Worm (Caenorhabditis elegans): Measurements from ENCODE around the gene sax-2.
"Not testable (repeated sequence)": the region's sequence is repeated elsewhere in the genome, so short reads cannot be mapped to it uniquely, and the experiment has no call there.

sax-2 gene

DNA sequence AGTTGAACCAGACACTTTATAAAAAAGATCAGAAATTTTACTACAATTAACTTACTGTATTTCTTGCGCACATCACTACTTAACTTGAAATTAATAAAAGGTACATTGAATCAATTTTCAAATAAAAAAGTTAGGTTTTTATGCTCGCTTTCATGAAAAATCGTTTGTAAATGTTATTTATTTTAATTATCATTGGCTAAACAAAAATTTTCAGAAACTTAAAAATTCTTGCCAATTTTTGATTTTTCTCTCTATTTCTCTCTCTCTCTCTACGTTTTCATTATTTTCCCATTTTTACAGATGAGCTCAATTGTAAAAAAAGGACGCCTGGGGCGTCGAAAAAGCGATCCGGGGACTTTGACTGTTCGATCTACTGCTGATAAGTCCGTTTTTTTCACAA is at the start of gene sax-2:
sax-2 (plus strand) TSS at position 301 of the 400 bp plus-strand sequence.
- TF ChIP-seq unc-62 (GFP tag; optimal IDR thresholded peaks at IDR 0.05): no peak

DNA sequence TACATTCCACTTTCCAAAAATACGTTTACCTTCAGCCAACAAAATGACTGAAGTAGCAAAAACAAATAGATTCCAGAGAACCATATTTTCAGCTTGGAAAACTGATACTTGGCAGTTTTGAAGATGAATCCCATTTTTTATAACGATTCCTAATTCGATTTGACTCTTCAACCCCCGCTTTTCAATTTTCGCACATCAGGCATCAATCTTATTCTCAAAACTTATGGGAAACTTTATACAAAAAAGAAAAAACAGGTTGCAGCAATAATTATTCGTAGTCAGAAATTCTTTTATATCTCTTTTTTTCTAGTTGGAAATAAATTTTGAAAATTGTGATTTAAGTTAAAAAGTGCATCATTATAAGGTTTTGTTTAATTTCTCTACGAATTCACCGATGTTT is 47.7 kb upstream of the sax-2 start, which contains the start of gene C45G9.10:
C45G9.10 (minus strand) TSS at position 101 of the 400 bp plus-strand sequence.
- TF ChIP-seq unc-62 (GFP tag; optimal IDR thresholded peaks at IDR 0.05): no peak

DNA sequence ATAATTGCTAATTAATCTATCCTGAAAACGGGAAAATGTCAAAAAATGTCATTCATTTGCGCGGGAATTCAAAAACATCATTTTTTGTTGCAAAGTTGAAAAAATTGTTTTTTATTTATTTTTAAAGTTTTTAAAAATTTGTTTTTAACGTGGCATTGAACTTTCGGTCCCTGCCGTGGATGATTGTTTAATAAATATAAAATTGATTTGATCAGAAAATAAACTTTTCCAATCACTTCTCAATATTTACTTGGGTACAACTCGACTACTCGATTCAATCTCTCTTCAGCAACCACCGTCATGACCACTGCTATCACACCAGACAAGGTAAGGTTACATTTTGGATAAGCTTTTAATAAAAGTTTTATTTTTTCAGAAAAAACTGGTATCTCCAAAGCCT is 47.1 kb upstream of the sax-2 start, which contains the start of gene C45G9.4:
C45G9.4 (plus strand) TSS at position 301 of the 400 bp plus-strand sequence.
- not testable (repeated sequence) for TF ChIP-seq unc-62 (GFP tag; optimal IDR thresholded peaks at IDR 0.05)

DNA sequence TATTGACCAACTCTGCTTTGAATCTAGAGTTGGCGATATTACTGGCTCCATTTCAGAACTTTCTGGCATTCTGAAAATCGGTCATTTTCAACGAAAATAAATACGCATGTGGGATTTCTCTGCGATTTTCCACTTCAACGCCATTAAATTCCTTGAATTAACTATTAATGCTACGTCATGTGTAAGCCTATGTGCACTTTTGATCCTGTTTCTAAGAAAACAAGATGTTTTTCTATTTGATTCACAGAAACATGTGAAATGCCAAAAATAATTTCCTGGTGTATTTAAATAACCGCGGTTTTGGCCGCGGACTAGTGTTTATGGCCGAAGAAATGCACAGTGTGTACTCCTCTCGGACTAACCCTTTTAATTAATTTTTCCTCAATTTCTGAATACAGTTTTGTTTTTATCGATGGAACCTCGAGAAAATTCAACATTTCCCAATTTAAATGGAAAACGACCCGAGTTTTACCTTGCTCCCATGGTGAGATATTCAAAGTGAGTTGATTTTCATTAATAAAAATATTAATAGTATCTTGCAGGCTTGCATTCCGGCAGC is 40.7 kb upstream of the sax-2 start, which contains the start of the genes C45G9.11 and C45G9.2:
C45G9.11 (minus strand) TSS at position 51 of the 559 bp plus-strand sequence.
C45G9.2 (plus strand) TSS at position 392 of the 559 bp plus-strand sequence.
- no peak for TF ChIP-seq unc-62 (GFP tag; optimal IDR thresholded peaks at IDR 0.05)

DNA sequence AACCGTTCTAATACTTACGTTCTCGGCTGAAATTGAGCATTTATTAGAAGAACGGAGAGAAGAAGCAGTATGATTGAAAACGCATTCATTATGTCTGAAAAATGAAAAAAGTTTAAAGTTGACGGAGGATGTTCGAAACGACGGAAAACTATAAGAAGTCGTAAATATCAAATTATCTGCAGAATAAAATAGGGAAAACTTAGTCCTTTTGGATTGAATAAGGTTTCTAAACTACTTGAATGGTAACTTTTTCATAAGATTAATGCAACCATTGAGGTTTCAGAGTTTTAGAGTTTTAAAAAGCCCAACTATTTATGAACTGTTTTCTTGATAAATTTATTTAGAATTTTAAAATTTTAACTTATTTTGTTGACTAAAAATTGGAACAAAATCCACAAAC is 38.0 kb upstream of the sax-2 start, which contains the start of gene C45G9.12:
C45G9.12 (minus strand) TSS at position 101 of the 400 bp plus-strand sequence.
- TF ChIP-seq unc-62 (GFP tag; optimal IDR thresholded peaks at IDR 0.05): no peak

DNA sequence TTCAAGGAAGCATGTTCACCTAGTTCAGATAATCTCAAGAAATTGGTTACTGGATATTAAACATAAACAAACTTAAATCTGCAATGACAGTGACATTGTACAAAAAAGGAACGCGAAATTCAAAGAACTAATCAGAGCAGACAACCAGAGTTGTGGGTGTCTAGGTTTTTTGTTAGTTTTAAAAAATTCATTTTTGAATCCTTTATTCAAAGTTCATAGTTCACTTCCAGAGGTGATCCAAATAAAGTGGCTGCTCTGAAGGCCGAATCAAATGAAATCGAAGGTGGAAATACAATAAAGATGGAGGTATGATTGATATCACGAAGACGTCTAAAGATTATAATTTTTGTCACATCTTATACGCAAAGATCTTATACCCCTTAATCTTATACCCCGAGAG is 35.1 kb upstream of the sax-2 start, which contains the start of gene ttbk-6:
ttbk-6 (plus strand) TSS at position 301 of the 400 bp plus-strand sequence.
- no peak for TF ChIP-seq unc-62 (GFP tag; optimal IDR thresholded peaks at IDR 0.05)

DNA sequence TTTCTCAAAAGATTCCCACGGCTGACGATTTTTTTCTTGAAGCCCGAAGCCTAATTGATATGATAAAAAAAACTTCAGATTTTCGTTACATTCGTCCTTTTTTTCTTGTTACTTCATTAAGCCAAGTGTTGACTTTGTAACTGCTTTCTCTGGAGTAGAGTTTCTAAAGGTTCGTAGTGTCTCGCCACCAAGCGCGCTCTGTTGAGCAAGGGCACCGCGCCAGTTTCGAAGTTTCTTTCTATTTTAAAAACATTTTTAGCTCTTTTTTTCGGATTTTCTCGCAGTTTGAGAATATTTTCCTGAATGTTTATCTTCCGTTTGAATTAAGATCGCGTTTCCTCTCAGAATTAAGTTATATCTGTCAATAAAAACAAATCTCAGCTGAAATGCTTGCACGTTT is 32.9 kb upstream of the sax-2 start:
- TF ChIP-seq unc-62 (GFP tag; optimal IDR thresholded peaks at IDR 0.05): no peak

DNA sequence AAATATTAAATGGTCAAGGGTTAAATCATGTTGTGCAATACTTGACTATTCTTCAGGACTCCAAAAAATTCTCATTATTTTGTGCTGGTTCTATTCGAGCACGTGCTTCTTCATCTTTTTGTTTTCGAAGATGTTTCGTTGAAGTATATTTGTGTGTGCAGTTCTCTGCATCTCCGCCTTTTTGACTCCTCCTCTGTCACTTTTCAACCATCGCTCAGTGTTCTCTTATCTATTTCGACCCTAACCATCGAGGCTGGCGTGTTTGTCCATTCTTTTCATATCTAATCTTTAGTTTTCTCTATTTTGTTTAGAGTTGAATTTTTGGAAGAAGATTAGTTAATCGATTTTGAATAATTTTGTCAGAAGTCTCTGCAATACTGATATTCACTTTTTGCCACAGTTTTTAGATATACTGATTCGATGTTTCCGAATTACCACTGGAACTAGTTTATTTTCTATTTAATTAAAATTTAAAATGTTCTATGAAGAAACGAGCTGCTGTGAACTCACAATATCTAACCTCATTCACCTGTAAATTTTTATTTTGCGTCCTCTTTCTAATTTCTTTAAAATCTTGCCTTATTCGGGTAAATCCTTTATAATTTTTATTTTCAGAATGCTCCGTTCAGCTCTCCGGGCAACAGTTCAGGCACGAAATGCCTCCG is 32.2 kb upstream of the sax-2 start, which contains the start of gene alh-1:
alh-1 (plus strand) TSS at position 615 of the 665 bp plus-strand sequence.
- no peak for TF ChIP-seq unc-62 (GFP tag; optimal IDR thresholded peaks at IDR 0.05)

DNA sequence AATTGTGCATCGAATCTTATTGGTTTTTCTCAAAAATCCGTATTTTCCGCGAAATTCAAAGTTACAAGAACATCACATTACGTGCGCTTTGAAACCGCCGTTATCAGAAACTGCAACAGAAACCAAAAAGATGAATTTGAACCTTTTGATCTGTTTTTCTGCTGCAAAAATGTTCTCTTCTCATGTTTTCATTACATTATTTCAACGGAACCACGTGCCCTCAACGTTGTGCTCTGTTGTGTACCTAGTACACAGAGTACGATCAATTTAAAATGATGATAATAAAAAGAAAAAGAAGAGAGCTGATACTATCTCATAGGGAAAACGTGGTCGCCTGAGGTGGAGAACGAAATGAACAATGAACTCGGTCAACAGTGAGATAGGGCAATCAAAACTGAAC is 31.4 kb upstream of the sax-2 start:
- no peak for TF ChIP-seq unc-62 (GFP tag; optimal IDR thresholded peaks at IDR 0.05)

DNA sequence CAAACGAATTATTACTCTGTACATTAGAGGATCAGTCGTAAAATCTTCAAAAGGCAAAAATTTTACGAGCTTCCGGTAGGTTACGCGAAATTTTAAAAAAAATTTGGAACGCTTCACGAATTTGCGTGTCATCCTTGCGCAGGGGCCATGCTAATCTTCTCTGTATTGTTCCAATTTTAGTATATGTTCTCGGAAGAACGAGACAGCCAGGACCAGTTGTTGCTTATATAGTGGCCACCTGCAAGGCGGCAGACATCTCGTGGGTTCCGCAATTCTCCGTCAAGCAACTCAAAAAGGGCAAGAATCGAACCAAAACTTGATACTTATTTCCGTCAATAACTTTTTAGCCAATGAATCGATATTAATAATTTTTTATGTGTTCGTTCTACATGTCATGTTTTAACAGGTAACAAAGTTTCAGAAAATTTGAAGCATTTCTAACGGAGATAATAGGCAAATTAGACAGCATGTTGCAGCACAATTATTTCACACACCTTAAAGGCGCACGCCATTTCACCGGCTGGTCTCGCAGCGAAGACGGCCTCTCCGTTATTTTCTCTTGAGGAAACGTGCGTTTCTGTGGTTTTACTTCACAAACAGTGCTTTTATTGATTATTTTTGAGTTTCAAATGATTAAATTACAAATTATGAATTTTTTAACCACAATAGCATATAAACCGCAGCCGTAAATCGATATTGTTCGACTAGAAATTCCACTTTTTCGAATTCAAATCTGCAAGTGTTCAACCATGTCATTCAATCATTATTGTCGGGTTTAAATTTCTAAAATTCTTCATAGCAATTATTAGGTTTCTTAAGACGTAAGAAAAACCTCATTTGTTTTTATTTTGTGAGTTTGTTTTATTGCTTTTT is 28.6 kb upstream of the sax-2 start:
- no peak for TF ChIP-seq unc-62 (GFP tag; optimal IDR thresholded peaks at IDR 0.05)

DNA sequence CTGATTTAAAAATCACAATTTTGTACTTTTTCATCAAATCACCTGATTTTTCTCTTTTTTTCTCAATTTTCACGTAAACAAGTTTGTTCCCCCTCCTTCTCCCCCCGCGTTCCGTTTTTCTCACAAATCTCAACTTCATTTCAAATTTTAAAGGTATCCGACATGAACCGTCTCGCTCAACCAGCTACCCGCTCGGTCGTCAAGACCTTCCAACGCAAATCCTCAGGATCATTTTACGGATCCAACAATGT is 28.0 kb upstream of the sax-2 start, which contains the start of gene cox-6A:
cox-6A (plus strand) TSS at position 152 of the 251 bp plus-strand sequence.
- no peak for TF ChIP-seq unc-62 (GFP tag; optimal IDR thresholded peaks at IDR 0.05)

DNA sequence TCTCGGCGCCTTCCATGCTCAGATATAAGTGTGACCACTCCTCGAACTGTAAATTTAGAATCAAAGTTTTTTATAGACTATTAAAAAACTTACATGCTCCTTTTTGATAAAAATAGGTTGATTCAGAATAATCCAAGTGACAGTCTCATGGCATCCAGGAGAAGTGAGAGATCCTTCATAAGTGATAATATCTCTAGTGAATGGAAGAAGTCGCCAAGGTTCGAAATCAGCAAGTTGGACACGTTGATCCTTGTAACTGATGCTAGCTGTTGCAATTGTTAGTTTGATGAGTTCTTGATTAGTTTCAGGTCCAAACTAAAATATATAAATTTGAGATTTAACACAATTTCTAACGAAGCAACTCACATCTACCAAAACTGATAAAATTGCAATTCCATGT is 26.2 kb upstream of the sax-2 start:
- TF ChIP-seq unc-62 (GFP tag; optimal IDR thresholded peaks at IDR 0.05): no peak

DNA sequence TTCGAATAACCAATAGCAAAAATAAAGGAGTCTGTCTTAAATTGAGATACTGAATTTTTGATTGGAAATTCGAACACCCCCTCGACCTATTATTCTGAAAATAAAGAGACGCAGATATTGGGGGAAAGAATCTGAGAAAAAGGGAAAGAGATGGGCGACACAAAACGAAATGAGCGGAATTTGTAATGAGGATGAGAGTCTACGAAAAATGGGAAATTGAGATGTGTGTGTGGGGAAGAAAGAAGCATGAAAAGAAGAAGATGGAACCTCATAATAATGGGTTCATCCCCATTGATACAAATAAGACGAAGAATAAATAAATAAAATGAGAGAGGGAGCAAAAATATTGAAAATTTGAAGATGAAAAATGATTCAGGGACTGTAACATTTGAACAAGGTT is 24.0 kb upstream of the sax-2 start, which contains the start of gene cah-1:
cah-1 (minus strand) TSS at position 101 of the 400 bp plus-strand sequence.
- no peak for TF ChIP-seq unc-62 (GFP tag; optimal IDR thresholded peaks at IDR 0.05)

DNA sequence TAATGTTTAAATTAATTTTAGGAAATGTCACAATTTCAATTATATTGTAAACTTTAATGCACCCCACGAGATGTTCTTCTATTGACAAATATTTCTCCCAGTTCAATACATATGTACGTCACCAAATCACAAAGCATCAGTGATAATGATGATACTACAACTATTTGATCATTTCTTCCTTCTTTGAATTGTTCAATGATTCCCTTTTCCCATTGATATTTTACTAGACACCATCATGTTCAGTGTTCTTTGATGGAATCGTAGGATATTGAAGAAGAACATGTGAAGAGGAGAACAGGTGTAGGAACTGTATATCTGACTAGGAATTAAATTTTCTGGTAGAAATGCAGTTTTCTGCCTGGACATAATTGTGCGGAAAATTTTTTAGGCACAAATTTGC is 20.0 kb upstream of the sax-2 start:
- no peak for TF ChIP-seq unc-62 (GFP tag; optimal IDR thresholded peaks at IDR 0.05)

DNA sequence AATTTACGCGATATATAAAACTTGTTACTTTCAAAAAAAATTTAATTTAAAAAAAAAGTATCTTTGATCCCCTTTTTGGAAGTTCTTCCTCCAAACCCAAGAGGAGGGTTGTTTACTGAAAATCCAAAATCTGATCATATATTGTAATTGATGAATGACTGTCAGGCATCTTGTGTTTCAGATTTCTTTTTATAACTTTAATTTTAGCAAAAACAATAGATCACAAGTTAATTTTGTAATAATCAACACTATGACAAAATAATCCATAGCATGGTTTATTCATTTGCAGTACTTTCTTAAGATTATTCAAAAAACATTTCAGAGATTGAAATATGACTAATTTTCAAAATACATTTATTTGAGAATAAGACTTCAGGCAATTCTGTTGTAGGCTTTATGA is 17.2 kb upstream of the sax-2 start:
- TF ChIP-seq unc-62 (GFP tag; optimal IDR thresholded peaks at IDR 0.05): no peak

DNA sequence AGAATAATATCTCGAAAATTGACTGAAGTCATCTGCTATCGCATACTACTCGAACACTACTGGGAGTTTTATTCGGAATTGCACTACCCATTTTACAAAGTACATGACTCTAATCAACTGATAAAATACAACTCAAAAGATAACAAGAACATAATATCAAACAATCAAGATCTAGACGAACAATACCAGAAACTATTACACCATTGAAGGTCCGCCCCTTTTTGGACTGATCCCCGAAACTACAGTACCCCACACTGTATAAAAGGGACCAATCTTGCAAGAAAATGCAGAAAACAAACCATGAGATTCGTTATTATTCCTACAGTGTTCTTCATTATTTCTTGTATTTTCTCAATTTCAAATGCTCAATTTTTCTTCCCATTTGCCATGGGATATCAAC is 15.0 kb upstream of the sax-2 start, which contains the start of gene F54D8.10:
F54D8.10 (plus strand) TSS at position 301 of the 400 bp plus-strand sequence.
- TF ChIP-seq unc-62 (GFP tag; optimal IDR thresholded peaks at IDR 0.05): no peak
